Worm (Caenorhabditis elegans): Measurements from ENCODE around the gene shpk-1.

The shpk-1 gene

ce11 chrIII:13625650-13626430, 18.0 kb downstream of the shpk-1 start:
- peak; percentile 69 for TF ChIP-seq dox-1 (GFP tag; IDR thresholded peaks at IDR 0.05)
- no peak for TF ChIP-seq lir-1 (GFP tag; conservative IDR thresholded peaks at IDR 0.05)
- peak; percentile 50 for TF ChIP-seq tlf-1 (GFP tag; optimal IDR thresholded peaks at IDR 0.05)
- TF ChIP-seq ccch-3 (GFP tag; optimal IDR thresholded peaks at IDR 0.05), result no peak
- peak; percentile 55; the same call in 1 of the 2 replicates for TF ChIP-seq hsf-1 (GFP tag; IDR thresholded peaks at IDR 0.05)
- TF ChIP-seq atf-7 (tag; optimal IDR thresholded peaks at IDR 0.05), result peak; percentile 49
- peak; percentile 6 for TF ChIP-seq T26A5.8 (tag; optimal IDR thresholded peaks at IDR 0.05)
- no peak for TF ChIP-seq ceh-40 (GFP tag; IDR thresholded peaks at IDR 0.05)
- no peak for TF ChIP-seq B0261.1 (tag; optimal IDR thresholded peaks at IDR 0.05)
- TF ChIP-seq dpl-1 (GFP tag; optimal IDR thresholded peaks at IDR 0.05), result no peak
- peak; percentile 26 for TF ChIP-seq die-1 (tag; optimal IDR thresholded peaks at IDR 0.05)
- 0 out of 2 replicates have a peak, but pooled peaks have one; percentile 7 for TF ChIP-seq cebp-1 (GFP tag; IDR thresholded peaks at IDR 0.05)
- TF ChIP-seq cebp-1 (tag; optimal IDR thresholded peaks at IDR 0.05), result peak; percentile 53
- TF ChIP-seq hlh-12 (tag; optimal IDR thresholded peaks at IDR 0.05), result no peak
- peak; percentile 11 for TF ChIP-seq repo-1 (tag; optimal IDR thresholded peaks at IDR 0.05)
- TF ChIP-seq bed-1 (GFP tag; IDR thresholded peaks at IDR 0.05), result 0 out of 2 replicates have a peak, but pooled peaks have one; percentile 58
- 0 out of 2 replicates have a peak, but pooled peaks have one; percentile 3 for TF ChIP-seq hmg-20 (GFP tag; IDR thresholded peaks at IDR 0.05)
- no peak for TF ChIP-seq cebp-2 (GFP tag; IDR thresholded peaks at IDR 0.05)
- peak; percentile 28 for TF ChIP-seq hrde-1 (tag; optimal IDR thresholded peaks at IDR 0.05; ENCODE audit: borderline replicate concordance)
- TF ChIP-seq mcd-1 (GFP tag; IDR thresholded peaks at IDR 0.05), result peak; percentile 46
- 0 out of 2 replicates have a peak, but pooled peaks have one; percentile 52 for TF ChIP-seq madf-3 (GFP tag; IDR thresholded peaks at IDR 0.05)
- no peak for TF ChIP-seq unc-62 (GFP tag; optimal IDR thresholded peaks at IDR 0.05)
- TF ChIP-seq B0336.3 (GFP tag; IDR thresholded peaks at IDR 0.05), result peak; percentile 91
- TF ChIP-seq egrh-3 (GFP tag; IDR thresholded peaks at IDR 0.05), result 0 out of 2 replicates have a peak, but pooled peaks have one; percentile 12
- TF ChIP-seq chd-7 (tag; optimal IDR thresholded peaks at IDR 0.05), result peak; percentile 11
- peak; percentile 34; the same call in 1 of the 2 replicates for TF ChIP-seq egl-44 (GFP tag; IDR thresholded peaks at IDR 0.05)
- peak; percentile 29 for TF ChIP-seq lin-54 (GFP tag; optimal IDR thresholded peaks at IDR 0.05)
- no peak for TF ChIP-seq xnd-1 (tag; optimal IDR thresholded peaks at IDR 0.05)
- peak; percentile 57 for TF ChIP-seq Y95B8A.8 (GFP tag; IDR thresholded peaks at IDR 0.05)
- TF ChIP-seq Y53G8AR.9 (GFP tag; conservative IDR thresholded peaks at IDR 0.05), result peak; percentile 77; the same call in 1 of the 2 replicates
- TF ChIP-seq lin-26 (GFP tag; IDR thresholded peaks at IDR 0.05), result peak; percentile 38; the same call in 1 of the 2 replicates
- TF ChIP-seq zfh-2 (GFP tag; conservative IDR thresholded peaks at IDR 0.05), result peak; percentile 79
- peak; percentile 22; the same call in 1 of the 2 replicates for TF ChIP-seq D2030.7 (GFP tag; IDR thresholded peaks at IDR 0.05)
- peak; percentile 7 for TF ChIP-seq F57C9.4 (tag; optimal IDR thresholded peaks at IDR 0.05)
- 0 out of 2 replicates have a peak, but pooled peaks have one; percentile 7 for TF ChIP-seq F33H1.4 (GFP tag; IDR thresholded peaks at IDR 0.05)
- no peak for TF ChIP-seq lin-40 (tag; optimal IDR thresholded peaks at IDR 0.05)
- TF ChIP-seq C06A6.2 (GFP tag; conservative IDR thresholded peaks at IDR 0.05), result no peak
- no peak for TF ChIP-seq ztf-26 (tag; optimal IDR thresholded peaks at IDR 0.05)
- TF ChIP-seq ama-1 (optimal IDR thresholded peaks at IDR 0.05), result no peak
- TF ChIP-seq ama-1 (GFP tag; optimal IDR thresholded peaks at IDR 0.05), result peak in 1 of 2 experiments; percentile 52
- TF ChIP-seq tbp1 (GFP tag; optimal IDR thresholded peaks at IDR 0.05), result peak; percentile 27
- no peak for TF ChIP-seq somi-1 (GFP tag; optimal IDR thresholded peaks at IDR 0.05)
- peak; percentile 72 for TF ChIP-seq madf-10 (tag; optimal IDR thresholded peaks at IDR 0.05)
- no peak for TF ChIP-seq lag-1 (GFP tag; IDR thresholded peaks at IDR 0.05)
- peak; percentile 37 for TF ChIP-seq ZK185.1 (tag; optimal IDR thresholded peaks at IDR 0.05; ENCODE audit: poor library complexity, severe bottlenecking)
- no peak for TF ChIP-seq snpc-1.1 (tag; optimal IDR thresholded peaks at IDR 0.05; ENCODE audit: insufficient read depth)
- TF ChIP-seq pbrm-1 (GFP tag; IDR thresholded peaks at IDR 0.05), result 0 out of 2 replicates have a peak, but pooled peaks have one; percentile 35
- TF ChIP-seq F52B5.7 (tag; optimal IDR thresholded peaks at IDR 0.05), result peak; percentile 6

Measured in whole organism, young adult.